Worm (Caenorhabditis elegans): ENCODE results near the gene Y53G8AM.6.

DNA sequence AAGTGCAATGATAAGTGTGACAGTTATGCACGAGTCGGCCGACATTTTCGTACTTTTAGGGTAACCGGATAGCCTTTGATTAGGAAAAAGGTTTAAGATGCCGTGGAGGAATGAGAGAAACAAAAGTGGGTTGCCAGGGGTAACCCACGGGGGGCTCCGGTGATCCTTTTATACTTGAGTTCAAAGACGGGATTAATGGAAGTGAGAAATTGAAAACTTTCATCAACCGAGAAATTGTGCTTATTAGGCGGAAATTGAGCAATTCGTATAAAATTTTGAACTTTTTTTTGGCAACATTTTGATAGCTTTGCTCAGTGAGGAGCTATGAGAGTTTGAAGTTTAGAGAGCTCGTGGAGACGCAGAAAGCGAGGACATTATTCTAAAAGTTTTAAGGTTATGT lies 4.0 kb downstream of the Y53G8AM.6 start, which contains the start of gene Y53G8AM.4:
- no peak for TF ChIP-seq zag-1 (tag; optimal IDR thresholded peaks at IDR 0.05)
- TF ChIP-seq pag-3 (tag; optimal IDR thresholded peaks at IDR 0.05; ENCODE audit: borderline replicate concordance, insufficient read depth): no peak
